Worm (Caenorhabditis elegans) whole organism, L4/young adult: ENCODE data around the gene bath-2.

Experiments used
- dao-5 ChIP-seq: sonication (generic microtip); optimal IDR thresholded peaks from 2 replicates; lab custom pipeline; 2016; ENCODE audit warnings: missing genotype, missing genetic modification characterization, moderate library complexity, missing compliant biosample characterization
- him-1 ChIP-seq: sonication (generic microtip); optimal IDR thresholded peaks from 2 replicates; lab custom pipeline; 2016; ENCODE audit warnings: missing genotype, missing genetic modification reagents, missing genetic modification characterization, missing compliant biosample characterization

DNA sequence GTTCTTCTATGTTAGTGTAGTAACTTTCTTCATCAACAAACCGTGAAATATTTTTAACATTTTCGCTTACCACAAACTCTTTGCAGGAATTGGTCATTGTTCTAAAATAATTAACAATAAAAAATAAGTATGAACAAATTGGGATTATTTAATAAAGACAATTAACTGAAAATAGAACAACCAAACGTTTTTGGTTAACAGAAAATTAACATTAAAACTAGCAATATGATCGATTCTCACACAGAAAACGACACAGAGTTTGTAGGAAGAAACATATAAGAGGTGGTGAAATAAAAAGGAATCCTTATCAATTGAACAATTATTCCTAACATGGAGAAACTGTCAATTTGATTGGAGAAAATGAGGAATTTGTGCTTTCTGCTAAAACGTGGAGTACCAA is 43.9 kb downstream of the bath-2 start, which contains the start of gene math-16:
- TF ChIP-seq dao-5, result no peak
- TF ChIP-seq him-1 (tag; lab: Kevin White, UChicago), result no peak
